Fruit fly (Drosophila melanogaster) whole organism, embryonic: ENCODE data around the gene CG14406.

Experiments used
- ATbp ChIP-seq: fragments of 200-800 bp; sonication (Bioruptor generic); optimal IDR thresholded peaks from 2 replicates; lab custom pipeline; 2017; ENCODE audit warnings: missing biosample characterization, mild to moderate bottlenecking, missing genetic modification characterization, missing genetic modification reagents
- Ada2b ChIP-seq: fragments of 200-800 bp; sonication (Bioruptor generic); IDR thresholded peaks from 2 replicates; pipeline ENCODE4 v1.3.6; 2022; ENCODE audit warnings: missing biosample characterization, missing genetic modification characterization
- CG10209 ChIP-seq: fragments of 200-800 bp; sonication (Bioruptor generic); optimal IDR thresholded peaks from 3 replicates; lab custom pipeline; 2017; ENCODE audit warnings: missing biosample characterization, mild to moderate bottlenecking, missing genetic modification characterization, missing genetic modification reagents
- CG10274 ChIP-seq: fragments of 200-800 bp; sonication (Bioruptor generic); optimal IDR thresholded peaks from 3 replicates; lab custom pipeline; 2017; ENCODE audit warnings: missing biosample characterization, mild to moderate bottlenecking, missing genetic modification characterization
- CG10366 ChIP-seq: fragments of 200-800 bp; sonication (Bioruptor generic); IDR thresholded peaks from 2 replicates; pipeline ENCODE4 v1.3.6; 2022; ENCODE audit warnings: missing biosample characterization, missing genetic modification characterization
- CG10462 ChIP-seq: fragments of 200-800 bp; sonication (Bioruptor generic); optimal IDR thresholded peaks from 2 replicates; lab custom pipeline; 2016; ENCODE audit warnings: missing biosample characterization, missing genetic modification characterization
- CG10979 ChIP-seq: fragments of 200-800 bp; sonication (Bioruptor generic); optimal IDR thresholded peaks from 2 replicates; lab custom pipeline; 2018; ENCODE audit warnings: missing biosample characterization, mild to moderate bottlenecking, missing genetic modification characterization, moderate library complexity
- CG12104 ChIP-seq: fragments of 200-800 bp; sonication (Bioruptor generic); optimal IDR thresholded peaks from 3 replicates; lab custom pipeline; 2016; ENCODE audit warnings: missing biosample characterization, missing genetic modification characterization
- CG12942 ChIP-seq: fragments of 200-800 bp; sonication (Bioruptor generic); optimal IDR thresholded peaks from 3 replicates; lab custom pipeline; 2016; ENCODE audit warnings: missing biosample characterization, missing genetic modification characterization
- CG13424 ChIP-seq: fragments of 200-800 bp; sonication (Bioruptor generic); optimal IDR thresholded peaks from 2 replicates; lab custom pipeline; 2019; ENCODE audit warnings: missing biosample characterization, mild to moderate bottlenecking, missing genetic modification characterization, moderate library complexity
- CG14860 ChIP-seq: fragments of 200-800 bp; sonication (Bioruptor generic); IDR thresholded peaks from 3 replicates; pipeline ENCODE4 v1.3.6; 2022; ENCODE audit warnings: missing biosample characterization, missing genetic modification characterization; ENCODE audit not compliant: partially characterized antibody
- CG1603 ChIP-seq: fragments of 200-800 bp; sonication (Bioruptor generic); optimal IDR thresholded peaks from 2 replicates; lab custom pipeline; 2019; ENCODE audit warnings: missing biosample characterization, mild to moderate bottlenecking, missing genetic modification characterization, moderate library complexity
- CG17328 ChIP-seq: fragments of 200-800 bp; sonication (Bioruptor generic); IDR thresholded peaks from 2 replicates; pipeline ENCODE4 v1.3.6; 2022; ENCODE audit warnings: missing biosample characterization, missing genetic modification characterization
- CG30403 ChIP-seq: fragments of 200-800 bp; sonication (Bioruptor generic); optimal IDR thresholded peaks from 3 replicates; lab custom pipeline; 2016; ENCODE audit warnings: missing biosample characterization, missing genetic modification characterization
- CG34422 ChIP-seq: fragments of 200-800 bp; sonication (Bioruptor generic); IDR thresholded peaks from 3 replicates; pipeline ENCODE4 v1.3.6; 2022; ENCODE audit warnings: missing biosample characterization, missing genetic modification characterization
- CG6272 ChIP-seq: fragments of 200-800 bp; sonication (Bioruptor generic); IDR thresholded peaks from 2 replicates; pipeline ENCODE4 v1.3.6; 2022; ENCODE audit warnings: missing biosample characterization, missing genetic modification characterization
- CG6689 ChIP-seq: fragments of 200-800 bp; sonication (Bioruptor generic); IDR thresholded peaks from 2 replicates; pipeline ENCODE4 v1.3.6; 2022; ENCODE audit warnings: missing biosample characterization, missing genetic modification characterization
- CG7987 ChIP-seq: fragments of 200-800 bp; sonication (Bioruptor generic); optimal IDR thresholded peaks from 2 replicates; lab custom pipeline; 2018; ENCODE audit warnings: missing biosample characterization, mild to moderate bottlenecking, missing genetic modification characterization, moderate library complexity
- CG9932 ChIP-seq: fragments of 200-800 bp; sonication (Bioruptor generic); IDR thresholded peaks from 2 replicates; pipeline ENCODE4 v1.3.6; 2022; ENCODE audit warnings: missing biosample characterization, missing genetic modification characterization
- CoRest ChIP-seq: fragments of 200-800 bp; sonication (Bioruptor generic); optimal IDR thresholded peaks from 3 replicates; lab custom pipeline; 2018; ENCODE audit warnings: missing biosample characterization, mild to moderate bottlenecking, missing genetic modification characterization, moderate library complexity
- Dad ChIP-seq: fragments of 200-800 bp; sonication (Bioruptor generic); optimal IDR thresholded peaks from 3 replicates; lab custom pipeline; 2016; ENCODE audit warnings: missing biosample characterization, missing genetic modification characterization
- Dip2 ChIP-seq: fragments of 200-800 bp; sonication (Bioruptor generic); IDR thresholded peaks from 2 replicates; pipeline ENCODE4 v1.3.6; 2022; ENCODE audit warnings: missing biosample characterization, missing genetic modification characterization
- Doc2 ChIP-seq: fragments of 200-800 bp; sonication (Bioruptor generic); IDR thresholded peaks from 2 replicates; pipeline ENCODE4 v1.3.6; 2022; ENCODE audit warnings: missing biosample characterization, missing genetic modification characterization
- ERR ChIP-seq: fragments of 200-800 bp; sonication (Bioruptor generic); optimal IDR thresholded peaks from 2 replicates; lab custom pipeline; 2016; ENCODE audit warnings: missing biosample characterization, missing genetic modification characterization
- Eip74EF ChIP-seq, 2 experiments: fragments of 200-800 bp in 1 of 2; fragments of >200 bp in 1 of 2; sonication (Bioruptor generic) in 1 of 2; optimal IDR thresholded peaks; 2 replicates each; lab custom pipeline; 2017 to 2019; ENCODE audit warnings: missing biosample characterization in 2 of 2, missing genetic modification characterization in 2 of 2, mild to moderate bottlenecking in 1 of 2, moderate library complexity in 1 of 2
- Gug ChIP-seq: fragments of 200-800 bp; sonication (Bioruptor generic); IDR thresholded peaks from 4 replicates; pipeline ENCODE4 v1.3.6; 2022; ENCODE audit warnings: missing biosample characterization, missing genetic modification characterization
- HLH4C ChIP-seq: fragments of 200-800 bp; sonication (Bioruptor generic); IDR thresholded peaks from 3 replicates; pipeline ENCODE4 v1.3.6; 2022; ENCODE audit warnings: missing biosample characterization, missing genetic modification characterization; ENCODE audit not compliant: partially characterized antibody
- HmgZ ChIP-seq: fragments of 200-800 bp; sonication (Bioruptor generic); optimal IDR thresholded peaks from 2 replicates; lab custom pipeline; 2018; ENCODE audit warnings: missing biosample characterization, mild to moderate bottlenecking, missing genetic modification characterization
- Kr ChIP-seq: fragments of 200-800 bp; sonication (Bioruptor generic); optimal IDR thresholded peaks from 2 replicates; lab custom pipeline; 2017; ENCODE audit warnings: missing biosample characterization, mild to moderate bottlenecking, missing genetic modification characterization
- Meics ChIP-seq: fragments of 200-800 bp; sonication (Bioruptor generic); optimal IDR thresholded peaks from 2 replicates; lab custom pipeline; 2017; ENCODE audit warnings: missing biosample characterization, mild to moderate bottlenecking, missing genetic modification characterization
- NfI ChIP-seq: fragments of 200-800 bp; sonication (Bioruptor generic); optimal IDR thresholded peaks from 3 replicates; lab custom pipeline; 2018; ENCODE audit warnings: missing biosample characterization, mild to moderate bottlenecking, missing genetic modification characterization, moderate library complexity
- ap ChIP-seq: fragments of 200-800 bp; sonication (Bioruptor generic); IDR thresholded peaks from 2 replicates; pipeline ENCODE4 v1.3.6; 2022; ENCODE audit warnings: missing biosample characterization, missing genetic modification characterization
- bigmax ChIP-seq: fragments of 200-800 bp; sonication (Bioruptor generic); optimal IDR thresholded peaks from 2 replicates; lab custom pipeline; 2018; ENCODE audit warnings: missing biosample characterization, mild to moderate bottlenecking, missing genetic modification characterization
- bowl ChIP-seq: fragments of 200-800 bp; sonication (Bioruptor generic); IDR thresholded peaks from 2 replicates; pipeline ENCODE4 v1.3.6; 2022; ENCODE audit warnings: missing biosample characterization, missing genetic modification characterization
- cad ChIP-seq: fragments of >200 bp; optimal IDR thresholded peaks from 2 replicates; lab custom pipeline; 2017; ENCODE audit warnings: missing biosample characterization, missing genetic modification characterization
- crol ChIP-seq: fragments of 200-800 bp; sonication (Bioruptor generic); IDR thresholded peaks from 2 replicates; pipeline ENCODE4 v1.3.6; 2022; ENCODE audit warnings: missing biosample characterization, missing genetic modification characterization
- da ChIP-seq: fragments of 200-800 bp; sonication (Bioruptor generic); optimal IDR thresholded peaks from 2 replicates; lab custom pipeline; 2016; ENCODE audit warnings: missing biosample characterization, missing genetic modification characterization
- danr ChIP-seq: fragments of 200-800 bp; sonication (Bioruptor generic); IDR thresholded peaks from 2 replicates; pipeline ENCODE4 v1.3.6; 2022; ENCODE audit warnings: missing biosample characterization, missing genetic modification characterization
- disco-r ChIP-seq: fragments of 200-800 bp; sonication (Bioruptor generic); optimal IDR thresholded peaks from 2 replicates; lab custom pipeline; 2016; ENCODE audit warnings: missing biosample characterization, missing genetic modification characterization
- dm ChIP-seq: fragments of 200-800 bp; sonication (Bioruptor generic); optimal IDR thresholded peaks from 3 replicates; lab custom pipeline; 2016; ENCODE audit warnings: missing biosample characterization, missing genetic modification characterization
- emc ChIP-seq: fragments of 200-800 bp; sonication (Bioruptor generic); optimal IDR thresholded peaks from 2 replicates; lab custom pipeline; 2016; ENCODE audit warnings: missing biosample characterization, missing genetic modification characterization
- fd3F ChIP-seq: fragments of 200-800 bp; sonication (Bioruptor generic); optimal IDR thresholded peaks from 2 replicates; lab custom pipeline; 2018; ENCODE audit warnings: missing biosample characterization, mild to moderate bottlenecking, missing genetic modification characterization, moderate library complexity
- gfzf ChIP-seq: fragments of 200-800 bp; sonication (Bioruptor generic); optimal IDR thresholded peaks from 2 replicates; lab custom pipeline; 2016; ENCODE audit warnings: missing biosample characterization, mild to moderate bottlenecking, missing genetic modification characterization, moderate library complexity
- gsb ChIP-seq: fragments of 200-800 bp; sonication (Bioruptor generic); IDR thresholded peaks from 2 replicates; pipeline ENCODE4 v1.3.6; 2022; ENCODE audit warnings: missing biosample characterization, missing genetic modification characterization
- luna ChIP-seq: fragments of 200-800 bp; sonication (Bioruptor generic); optimal IDR thresholded peaks from 2 replicates; lab custom pipeline; 2016; ENCODE audit warnings: missing biosample characterization, missing genetic modification characterization
- oc ChIP-seq: fragments of 200-800 bp; sonication (Bioruptor generic); optimal IDR thresholded peaks from 2 replicates; lab custom pipeline; 2018; ENCODE audit warnings: missing biosample characterization, mild to moderate bottlenecking, missing genetic modification characterization, moderate library complexity
- odd ChIP-seq: fragments of 200-800 bp; sonication (Bioruptor generic); optimal IDR thresholded peaks from 2 replicates; lab custom pipeline; 2017; ENCODE audit warnings: missing biosample characterization, mild to moderate bottlenecking, missing genetic modification characterization
- org-1 ChIP-seq: fragments of 200-800 bp; sonication (Bioruptor generic); optimal IDR thresholded peaks from 2 replicates; lab custom pipeline; 2017; ENCODE audit warnings: missing biosample characterization, missing genetic modification characterization
- pb ChIP-seq: fragments of 200-800 bp; sonication (Bioruptor generic); optimal IDR thresholded peaks from 3 replicates; lab custom pipeline; 2016; ENCODE audit warnings: missing biosample characterization, missing genetic modification characterization
- slp2 ChIP-seq: fragments of 200-800 bp; sonication (Bioruptor generic); optimal IDR thresholded peaks from 2 replicates; lab custom pipeline; 2016; ENCODE audit warnings: missing biosample characterization, missing genetic modification characterization
- tap ChIP-seq: fragments of 200-800 bp; optimal IDR thresholded peaks from 3 replicates; lab custom pipeline; 2019; ENCODE audit warnings: missing biosample characterization, mild to moderate bottlenecking, missing genetic modification characterization, moderate library complexity
- tna ChIP-seq: fragments of 200-800 bp; sonication (Bioruptor generic); IDR thresholded peaks from 2 replicates; pipeline ENCODE4 v1.3.6; 2022; ENCODE audit warnings: missing biosample characterization, missing genetic modification characterization; ENCODE audit not compliant: partially characterized antibody

The CG14406 gene

dm6 chrX:14947399-14947798 lies 36.8 kb upstream of the CG14406 start (continued):
- TF ChIP-seq fd3F (GFP tag; lab: Kevin White, UChicago) (no peak), CG12942 (GFP tag; lab: Kevin White, UChicago) (no peak), tap (peak; percentile 15), pb (GFP tag; lab: Kevin White, UChicago) (peak; percentile 32), crol (GFP tag; lab: Robert Waterston, UW) (peak; percentile 88), luna (GFP tag; lab: Kevin White, UChicago) (no peak), org-1 (GFP tag; lab: Kevin White, UChicago) (no peak), CG10979 (tag; lab: Kevin White, UChicago) (no peak), HLH4C (GFP tag; lab: Robert Waterston, UW) (no peak), Meics (GFP tag; lab: Kevin White, UChicago) (peak; percentile 42), danr (GFP tag; lab: Robert Waterston, UW) (no peak), da (GFP tag; lab: Kevin White, UChicago) (no peak), bigmax (GFP tag; lab: Kevin White, UChicago) (no peak), ERR (GFP tag; lab: Kevin White, UChicago) (no peak), CG1603 (tag; lab: Kevin White, UChicago) (no peak), Ada2b (GFP tag; lab: Robert Waterston, UW) (no peak), CoRest (no peak), disco-r (GFP tag; lab: Kevin White, UChicago) (no peak), Gug (no peak), tna (GFP tag; lab: Robert Waterston, UW) (no peak), NfI (peak; percentile 58), odd (peak; percentile 50), Eip74EF (GFP tag; optimal IDR thresholded peaks at IDR 0.05; lab: Kevin White, UChicago) (peak in 1 of 2 experiments; percentile 46), CG10366 (GFP tag; lab: Robert Waterston, UW) (no peak), Dad (GFP tag; lab: Kevin White, UChicago) (no peak), CG6272 (GFP tag; lab: Robert Waterston, UW) (no peak), Dip2 (GFP tag; lab: Robert Waterston, UW) (no peak), oc (tag; lab: Kevin White, UChicago) (no peak), CG7987 (GFP tag; lab: Kevin White, UChicago) (peak; percentile 62), Doc2 (GFP tag; lab: Robert Waterston, UW) (no peak), bowl (GFP tag; lab: Robert Waterston, UW) (peak; percentile 90), Kr (GFP tag; lab: Kevin White, UChicago) (no peak), ATbp (GFP tag; lab: Kevin White, UChicago) (peak; percentile 45), CG10274 (GFP tag; lab: Kevin White, UChicago) (peak; percentile 12), CG9932 (GFP tag; lab: Robert Waterston, UW) (0 out of 2 replicates have a peak, but pooled peaks have one; percentile 21), emc (no peak), slp2 (GFP tag; lab: Kevin White, UChicago) (no peak), ap (GFP tag; lab: Robert Waterston, UW) (no peak), CG6689 (GFP tag; lab: Robert Waterston, UW) (0 out of 2 replicates have a peak, but pooled peaks have one; percentile 23), CG14860 (GFP tag; lab: Robert Waterston, UW) (no peak), HmgZ (tag; lab: Kevin White, UChicago) (peak; percentile 1), gfzf (GFP tag; lab: Kevin White, UChicago) (no peak), gsb (GFP tag; lab: Robert Waterston, UW) (peak; percentile 64), CG30403 (no peak), cad (GFP tag; lab: Kevin White, UChicago) (no peak), dm (GFP tag; lab: Kevin White, UChicago) (no peak), CG10209 (peak; percentile 7), CG13424 (peak; percentile 25), CG34422 (no peak), CG10462 (GFP tag; lab: Kevin White, UChicago) (no peak), CG12104 (peak; percentile 5), CG17328 (GFP tag; lab: Robert Waterston, UW) (peak; percentile 18; the same call in 1 of the 2 replicates)
